Worm (Caenorhabditis elegans) whole organism, mixed stage, embryonic: ENCODE results near the gene F35C5.1.

Source experiments
- M03D4.4 ChIP-seq: sonication (generic microtip); optimal IDR thresholded peaks from 2 replicates; lab custom pipeline; 2017; ENCODE audit warnings: mild to moderate bottlenecking, missing genetic modification characterization, missing compliant biosample characterization
- blmp-1 ChIP-seq: fragments of 150-350 bp; optimal IDR thresholded peaks from 2 replicates; lab custom pipeline; 2014; ENCODE audit warnings: missing biosample characterization, missing genetic modification characterization
- elt-3 ChIP-seq: fragments of 150-350 bp; optimal IDR thresholded peaks from 2 replicates; lab custom pipeline; 2014; ENCODE audit warnings: missing biosample characterization, missing genetic modification characterization
- lin-13 ChIP-seq: fragments of 150-350 bp; optimal IDR thresholded peaks from 2 replicates; lab custom pipeline; 2014; ENCODE audit warnings: missing biosample characterization, missing genetic modification characterization
- lsy-2 ChIP-seq: fragments of 150-350 bp; optimal IDR thresholded peaks from 2 replicates; lab custom pipeline; 2014; ENCODE audit warnings: missing biosample characterization, missing genetic modification characterization
- nhr-237 ChIP-seq: fragments of 150-350 bp; optimal IDR thresholded peaks from 2 replicates; lab custom pipeline; 2014; ENCODE audit warnings: missing biosample characterization, missing genetic modification characterization
- unc-39 ChIP-seq: fragments of 150-350 bp; optimal IDR thresholded peaks from 2 replicates; lab custom pipeline; 2014; ENCODE audit warnings: missing biosample characterization, missing genetic modification characterization
- unc-62 ChIP-seq: fragments of 150-350 bp; optimal IDR thresholded peaks from 2 replicates; lab custom pipeline; 2014; ENCODE audit warnings: missing biosample characterization, missing genetic modification reagents, missing genetic modification characterization
- ztf-11 ChIP-seq: fragments of 150-350 bp; optimal IDR thresholded peaks from 2 replicates; lab custom pipeline; 2014; ENCODE audit warnings: missing biosample characterization, missing genetic modification characterization

DNA sequence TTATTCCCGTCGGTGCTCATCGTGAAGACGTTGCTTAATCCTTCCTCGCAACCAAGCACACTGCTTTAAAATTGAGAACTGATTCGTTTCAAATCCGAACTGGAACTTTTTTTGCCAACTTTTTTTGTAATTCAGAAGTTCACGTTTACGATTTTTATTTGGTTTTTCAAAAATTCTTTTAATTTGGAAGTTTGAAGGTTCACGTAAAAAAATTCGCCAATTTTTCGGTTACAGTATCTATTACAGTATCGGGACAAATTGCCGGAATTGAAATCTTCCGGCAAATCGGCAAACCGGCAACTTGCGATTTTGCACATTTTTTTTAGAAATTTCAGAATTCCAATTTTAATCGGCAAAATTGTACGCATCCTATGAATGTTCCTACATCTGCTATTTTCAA lies 47.6 kb downstream of the F35C5.1 start, which contains the start of gene F58G1.3:
- TF ChIP-seq blmp-1 (tag; lab: Kevin White, UChicago) (no peak), unc-39 (tag; lab: Kevin White, UChicago) (no peak), nhr-237 (tag; lab: Kevin White, UChicago) (no peak), elt-3 (tag; lab: Kevin White, UChicago) (no peak), lsy-2 (tag; lab: Kevin White, UChicago) (no peak), ztf-11 (tag; lab: Kevin White, UChicago) (no peak), M03D4.4 (no peak), lin-13 (tag; lab: Kevin White, UChicago) (no peak), unc-62 (GFP tag; lab: Kevin White, UChicago) (no peak)
